Worm (Caenorhabditis elegans): ENCODE measurements around the gene upp-1.

The upp-1 gene

ce11 chrIII:7661162-7661561, 18.3 kb upstream of the upp-1 start:
- TF ChIP-seq fos-1 (tag; optimal IDR thresholded peaks at IDR 0.05) (no peak), nhr-67 (tag; optimal IDR thresholded peaks at IDR 0.05) (no peak), skn-1 (tag; optimal IDR thresholded peaks at IDR 0.05) (no peak), ceh-9 (tag; optimal IDR thresholded peaks at IDR 0.05) (no peak), ztf-4 (tag; optimal IDR thresholded peaks at IDR 0.05) (no peak), nhr-25 (tag; optimal IDR thresholded peaks at IDR 0.05) (no peak), nhr-43 (tag; optimal IDR thresholded peaks at IDR 0.05; ENCODE audit: poor library complexity, severe bottlenecking) (no peak), ztf-11 (tag; optimal IDR thresholded peaks at IDR 0.05) (no peak), nhr-76 (tag; optimal IDR thresholded peaks at IDR 0.05) (no peak)

ce11 chrIII:7659440-7659839, 16.5 kb upstream of the upp-1 start:
- no peak for TF ChIP-seq elt-3 (tag; optimal IDR thresholded peaks at IDR 0.05)
- no peak for TF ChIP-seq nhr-237 (tag; optimal IDR thresholded peaks at IDR 0.05)
- TF ChIP-seq ceh-82 (tag; optimal IDR thresholded peaks at IDR 0.05) = no peak
- peak; percentile 15 for TF ChIP-seq unc-62 (GFP tag; optimal IDR thresholded peaks at IDR 0.05)
- peak; percentile 71 for TF ChIP-seq nfya-1 (tag; optimal IDR thresholded peaks at IDR 0.05; ENCODE audit: insufficient read depth)
- TF ChIP-seq lin-15B (tag; optimal IDR thresholded peaks at IDR 0.05) = peak; percentile 19
- no peak for TF ChIP-seq ceh-28 (tag; optimal IDR thresholded peaks at IDR 0.05)
- TF ChIP-seq snpc-4 (tag; optimal IDR thresholded peaks at IDR 0.05) = peak; percentile 69
- TF ChIP-seq eor-1 (tag; optimal IDR thresholded peaks at IDR 0.05) = no peak
- peak; percentile 92 for TF ChIP-seq lin-39 (tag; optimal IDR thresholded peaks at IDR 0.05)
- no peak for TF ChIP-seq nhr-11 (tag; optimal IDR thresholded peaks at IDR 0.05)
- peak; percentile 53 for TF ChIP-seq egl-5 (tag; optimal IDR thresholded peaks at IDR 0.05)
- TF ChIP-seq hmg-11 (tag; optimal IDR thresholded peaks at IDR 0.05) = peak; percentile 69

DNA sequence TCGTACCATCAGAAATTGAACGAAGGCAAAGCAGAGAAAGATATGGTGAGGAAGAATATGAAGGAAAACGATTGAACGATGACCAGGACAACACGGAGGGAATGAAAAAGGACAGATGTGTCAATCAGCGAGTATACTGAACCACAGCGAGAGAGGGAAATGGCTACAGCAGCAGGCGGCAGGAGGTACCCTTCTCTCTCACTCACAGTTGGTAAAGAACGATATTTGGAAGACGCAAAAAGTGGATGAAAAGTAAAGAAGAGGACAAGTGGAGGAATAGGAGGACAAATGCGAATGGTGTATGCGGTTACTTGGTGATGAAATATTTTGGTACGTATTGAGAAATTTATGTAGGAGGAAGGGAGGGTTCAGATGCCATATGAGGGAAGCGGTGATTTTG, 13.6 kb upstream of the upp-1 start, which contains the start of gene ZK783.7:
ZK783.7 (plus strand) TSS at position 246 of the 400 bp plus-strand sequence.
- TF ChIP-seq aly-2 (tag; optimal IDR thresholded peaks at IDR 0.05) = no peak
- no peak for TF ChIP-seq ztf-4 (tag; optimal IDR thresholded peaks at IDR 0.05)
- TF ChIP-seq ceh-82 (tag; optimal IDR thresholded peaks at IDR 0.05) = no peak
- TF ChIP-seq daf-12 (tag; optimal IDR thresholded peaks at IDR 0.05) = no peak
- TF ChIP-seq mdl-1 (tag; optimal IDR thresholded peaks at IDR 0.05) = no peak
- TF ChIP-seq nhr-237 (tag; optimal IDR thresholded peaks at IDR 0.05) = no peak

- no peak for TF ChIP-seq nhr-25 (tag; optimal IDR thresholded peaks at IDR 0.05)
- TF ChIP-seq unc-39 (tag; optimal IDR thresholded peaks at IDR 0.05) = no peak
- TF ChIP-seq tbx-2 (tag; optimal IDR thresholded peaks at IDR 0.05) = no peak
- TF ChIP-seq nhr-76 (tag; optimal IDR thresholded peaks at IDR 0.05) = no peak
- TF ChIP-seq ceh-16 (tag; optimal IDR thresholded peaks at IDR 0.05) = no peak
- no peak for TF ChIP-seq mml-1 (tag; optimal IDR thresholded peaks at IDR 0.05)
- no peak for TF ChIP-seq ceh-9 (tag; optimal IDR thresholded peaks at IDR 0.05)
- no peak for TF ChIP-seq jun-1 (tag; optimal IDR thresholded peaks at IDR 0.05)
These were observed 13.0 kb upstream of the upp-1 start, which contains the start of gene baz-2 for ce11 chrIII:7655932-7656331. Gene baz-2, minus strand, starts transcription at chrIII:7656032.

DNA sequence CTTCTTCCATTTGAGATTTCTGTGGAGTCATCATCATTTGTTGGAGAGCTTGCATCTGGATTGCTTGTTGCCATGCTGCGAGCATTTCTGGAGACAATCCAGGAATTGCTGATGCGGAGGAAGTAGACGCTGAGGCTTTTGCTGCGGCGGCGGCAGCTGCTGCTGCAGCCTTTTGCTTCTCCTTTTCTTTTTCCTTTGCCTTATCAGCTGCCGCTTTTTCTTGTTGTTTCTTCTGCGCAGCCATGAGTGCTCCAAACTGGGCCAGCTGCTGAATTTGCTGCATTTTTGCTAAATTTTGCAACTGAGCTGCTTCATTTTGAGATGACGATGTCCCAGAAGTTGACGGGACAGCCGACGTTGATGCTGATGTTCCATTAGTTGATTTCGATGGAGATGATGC, 12.6 kb upstream of the upp-1 start:
- TF ChIP-seq ceh-28 (tag; optimal IDR thresholded peaks at IDR 0.05) (no peak), nhr-23 (tag; optimal IDR thresholded peaks at IDR 0.05) (no peak)

ce11 chrIII:7648841-7649240, 5.9 kb upstream of the upp-1 start:
- no peak for TF ChIP-seq ceh-16 (tag; optimal IDR thresholded peaks at IDR 0.05)
- TF ChIP-seq daf-12 (tag; optimal IDR thresholded peaks at IDR 0.05) = no peak
- TF ChIP-seq nhr-23 (tag; optimal IDR thresholded peaks at IDR 0.05) = no peak
- no peak for TF ChIP-seq ama-1 (optimal IDR thresholded peaks at IDR 0.05)
- TF ChIP-seq nhr-11 (tag; optimal IDR thresholded peaks at IDR 0.05) = no peak
- TF ChIP-seq ceh-28 (tag; optimal IDR thresholded peaks at IDR 0.05) = no peak
- TF ChIP-seq nhr-77 (tag; optimal IDR thresholded peaks at IDR 0.05) = no peak
- no peak for TF ChIP-seq nhr-28 (tag; optimal IDR thresholded peaks at IDR 0.05)
- no peak for TF ChIP-seq aly-2 (tag; optimal IDR thresholded peaks at IDR 0.05)
- TF ChIP-seq pha-4 (tag; optimal IDR thresholded peaks at IDR 0.05) = no peak
